Fruit fly (Drosophila melanogaster) whole organism, pupa: ENCODE measurements around the gene ksr.

Experiments
- CG10348 ChIP-seq: fragments of 200-800 bp; sonication (Bioruptor generic); IDR thresholded peaks from 2 replicates; pipeline ENCODE4 v1.3.6; 2022; ENCODE audit warnings: missing biosample characterization, missing genetic modification characterization
- CG12605 ChIP-seq: fragments of 200-800 bp; sonication (Bioruptor generic); IDR thresholded peaks from 2 replicates; pipeline ENCODE4 v1.3.6; 2022; ENCODE audit warnings: missing biosample characterization, missing genetic modification characterization
- CG13204 ChIP-seq: fragments of 200-800 bp; sonication (Bioruptor generic); optimal IDR thresholded peaks from 2 replicates; lab custom pipeline; 2018; ENCODE audit warnings: missing biosample characterization, mild to moderate bottlenecking, missing genetic modification characterization, moderate library complexity
- CG14655 ChIP-seq: fragments of 200-800 bp; sonication (Bioruptor generic); optimal IDR thresholded peaks from 3 replicates; lab custom pipeline; 2017; ENCODE audit warnings: mild to moderate bottlenecking, missing biosample characterization, missing genetic modification reagents, missing genetic modification characterization
- CG15710 ChIP-seq: fragments of 200-800 bp; sonication (Bioruptor generic); optimal IDR thresholded peaks from 2 replicates; lab custom pipeline; 2018; ENCODE audit warnings: missing biosample characterization, mild to moderate bottlenecking, missing genetic modification characterization, moderate library complexity
- CG17806 ChIP-seq: fragments of 200-800 bp; sonication (Bioruptor generic); optimal IDR thresholded peaks from 2 replicates; lab custom pipeline; 2018; ENCODE audit warnings: missing biosample characterization, mild to moderate bottlenecking, missing genetic modification characterization, moderate library complexity
- CG32121 ChIP-seq: fragments of 200-800 bp; sonication (Bioruptor generic); IDR thresholded peaks from 2 replicates; pipeline ENCODE4 v1.3.6; 2022; ENCODE audit warnings: missing biosample characterization, missing genetic modification characterization
- CG34367 ChIP-seq: fragments of 200-800 bp; sonication (Bioruptor generic); optimal IDR thresholded peaks from 2 replicates; lab custom pipeline; 2018; ENCODE audit warnings: missing biosample characterization, mild to moderate bottlenecking, missing genetic modification characterization
- CG4496 ChIP-seq: fragments of 200-800 bp; sonication (Bioruptor generic); IDR thresholded peaks from 3 replicates; pipeline ENCODE4 v1.3.6; 2022; ENCODE audit warnings: missing biosample characterization, missing genetic modification characterization
- CG8159 ChIP-seq: fragments of 200-800 bp; sonication (Bioruptor generic); optimal IDR thresholded peaks from 3 replicates; lab custom pipeline; 2018; ENCODE audit warnings: missing biosample characterization, mild to moderate bottlenecking, missing genetic modification characterization, moderate library complexity
- CG8301 ChIP-seq: fragments of 200-800 bp; sonication (Bioruptor generic); optimal IDR thresholded peaks from 2 replicates; lab custom pipeline; 2018; ENCODE audit warnings: missing biosample characterization, mild to moderate bottlenecking, missing genetic modification characterization
- CG9948 ChIP-seq: fragments of 200-800 bp; sonication (Bioruptor generic); optimal IDR thresholded peaks from 2 replicates; lab custom pipeline; 2018; ENCODE audit warnings: missing biosample characterization, mild to moderate bottlenecking, missing genetic modification characterization, moderate library complexity
- D1 ChIP-seq: fragments of 200-800 bp; sonication (Bioruptor generic); optimal IDR thresholded peaks from 2 replicates; lab custom pipeline; 2018; ENCODE audit warnings: missing biosample characterization, mild to moderate bottlenecking, missing genetic modification characterization, moderate library complexity
- EcR ChIP-seq: fragments of 200-800 bp; sonication (Bioruptor generic); optimal IDR thresholded peaks from 3 replicates; lab custom pipeline; 2019; ENCODE audit warnings: missing biosample characterization, missing genetic modification characterization, mild to moderate bottlenecking, moderate library complexity, missing genetic modification reagents
- Ets98B ChIP-seq: fragments of 200-800 bp; sonication (Bioruptor generic); IDR thresholded peaks from 2 replicates; pipeline ENCODE4 v1.3.6; 2022; ENCODE audit warnings: missing biosample characterization, missing genetic modification characterization
- Pif1A ChIP-seq: fragments of 200-800 bp; sonication (Bioruptor generic); optimal IDR thresholded peaks from 3 replicates; lab custom pipeline; 2016; ENCODE audit warnings: missing biosample characterization, missing genetic modification characterization
- Pif1B ChIP-seq: fragments of 200-800 bp; sonication (Bioruptor generic); optimal IDR thresholded peaks from 3 replicates; lab custom pipeline; 2016; ENCODE audit warnings: missing biosample characterization, missing genetic modification characterization
- Snoo ChIP-seq: fragments of 200-800 bp; sonication (Bioruptor generic); optimal IDR thresholded peaks from 3 replicates; lab custom pipeline; 2017; ENCODE audit warnings: missing biosample characterization, mild to moderate bottlenecking, missing genetic modification characterization, inconsistent platforms
- fd96Ca ChIP-seq: fragments of 200-800 bp; sonication (Bioruptor generic); IDR thresholded peaks from 3 replicates; pipeline ENCODE4 v1.3.6; 2022; ENCODE audit warnings: missing biosample characterization, missing genetic modification characterization
- gl ChIP-seq: fragments of 200-800 bp; sonication (Bioruptor generic); optimal IDR thresholded peaks from 2 replicates; lab custom pipeline; 2018; ENCODE audit warnings: missing biosample characterization, mild to moderate bottlenecking, missing genetic modification characterization
- rn ChIP-seq: fragments of 200-800 bp; sonication (Bioruptor generic); IDR thresholded peaks from 2 replicates; pipeline ENCODE4 v1.3.6; 2022; ENCODE audit warnings: missing biosample characterization, missing genetic modification characterization

ksr gene

dm6 chr3R:5518627-5519026 is 34.9 kb upstream of the ksr start:
- TF ChIP-seq rn (GFP tag; lab: Robert Waterston, UW) (no peak), CG8301 (tag; lab: Kevin White, UChicago) (peak; percentile 61), CG13204 (GFP tag; lab: Kevin White, UChicago) (peak; percentile 47), CG4496 (GFP tag; lab: Robert Waterston, UW) (peak; percentile 64; the same call in 1 of the 3 replicates), Pif1B (GFP tag; lab: Kevin White, UChicago) (peak; percentile 61), Snoo (tag; lab: Kevin White, UChicago) (peak; percentile 75), CG9948 (tag; lab: Kevin White, UChicago) (peak; percentile 58), CG32121 (peak; percentile 57; the same call in 1 of the 2 replicates), gl (tag; lab: Kevin White, UChicago) (peak; percentile 10), D1 (tag; lab: Kevin White, UChicago) (peak; percentile 1), Pif1A (GFP tag; lab: Kevin White, UChicago) (peak; percentile 73), CG17806 (tag; lab: Kevin White, UChicago) (peak; percentile 60), CG12605 (GFP tag; lab: Robert Waterston, UW) (no peak), CG10348 (GFP tag; lab: Robert Waterston, UW) (no peak), CG14655 (GFP tag; lab: Kevin White, UChicago) (peak; percentile 74), Ets98B (GFP tag; lab: Robert Waterston, UW) (peak; percentile 72), fd96Ca (GFP tag; lab: Robert Waterston, UW) (peak; percentile 71; the same call in 2 of the 3 replicates), CG8159 (tag; lab: Kevin White, UChicago) (peak; percentile 65), CG34367 (peak; percentile 34), EcR (GFP tag; lab: Kevin White, UChicago) (no peak), CG15710 (tag; lab: Kevin White, UChicago) (peak; percentile 52)
- TF ChIP-seq, all 21 proteins: peak for 17

- peak; percentile 76 for TF ChIP-seq EcR (GFP tag; lab: Kevin White, UChicago)
- no peak for TF ChIP-seq CG14655 (GFP tag; lab: Kevin White, UChicago)
- TF ChIP-seq, all 21 proteins: peak for 1
These were observed 34.1 kb upstream of the ksr start for dm6 chr3R:5517876-5518211.

dm6 chr3R:5517002-5517875 is 33.5 kb upstream of the ksr start, which contains the start of gene Itpr:
TSS of gene Itpr (plus strand) at chr3R:5517117.
- TF ChIP-seq CG8301 (tag; lab: Kevin White, UChicago) = no peak
- no peak for TF ChIP-seq CG8159 (tag; lab: Kevin White, UChicago)
- TF ChIP-seq EcR (GFP tag; lab: Kevin White, UChicago) = peak; percentile 7
- TF ChIP-seq CG10348 (GFP tag; lab: Robert Waterston, UW) = no peak
- no peak for TF ChIP-seq CG34367
- peak; percentile 44; the same call in 1 of the 2 replicates for TF ChIP-seq CG32121
- TF ChIP-seq Ets98B (GFP tag; lab: Robert Waterston, UW) = peak; percentile 28; the same call in 1 of the 2 replicates
- TF ChIP-seq fd96Ca (GFP tag; lab: Robert Waterston, UW) = peak; percentile 32; the same call in 1 of the 3 replicates
- peak; percentile 49; the same call in 2 of the 3 replicates for TF ChIP-seq CG4496 (GFP tag; lab: Robert Waterston, UW)
- peak; percentile 94 for TF ChIP-seq CG13204 (GFP tag; lab: Kevin White, UChicago)
- TF ChIP-seq, all 21 proteins: peak for 6

- TF ChIP-seq CG4496 (GFP tag; lab: Robert Waterston, UW) = no peak
These were observed 32.9 kb upstream of the ksr start for dm6 chr3R:5516582-5517001.

dm6 chr3R:5514759-5515158 is 31.1 kb upstream of the ksr start:
- no peak for TF ChIP-seq Pif1B (GFP tag; lab: Kevin White, UChicago)
- no peak for TF ChIP-seq CG4496 (GFP tag; lab: Robert Waterston, UW)
- no peak for TF ChIP-seq rn (GFP tag; lab: Robert Waterston, UW)
- TF ChIP-seq CG9948 (tag; lab: Kevin White, UChicago) = no peak
- TF ChIP-seq EcR (GFP tag; lab: Kevin White, UChicago) = no peak
- TF ChIP-seq Pif1A (GFP tag; lab: Kevin White, UChicago) = no peak
- no peak for TF ChIP-seq CG14655 (GFP tag; lab: Kevin White, UChicago)
- no peak for TF ChIP-seq CG13204 (GFP tag; lab: Kevin White, UChicago)
- TF ChIP-seq Ets98B (GFP tag; lab: Robert Waterston, UW) = no peak
- no peak for TF ChIP-seq CG17806 (tag; lab: Kevin White, UChicago)
- no peak for TF ChIP-seq fd96Ca (GFP tag; lab: Robert Waterston, UW)
- TF ChIP-seq CG15710 (tag; lab: Kevin White, UChicago) = no peak
- no peak for TF ChIP-seq CG10348 (GFP tag; lab: Robert Waterston, UW)

- TF ChIP-seq D1 (tag; lab: Kevin White, UChicago) (no peak), gl (tag; lab: Kevin White, UChicago) (no peak), CG13204 (GFP tag; lab: Kevin White, UChicago) (no peak), CG17806 (tag; lab: Kevin White, UChicago) (no peak), CG12605 (GFP tag; lab: Robert Waterston, UW) (no peak), CG34367 (no peak), fd96Ca (GFP tag; lab: Robert Waterston, UW) (no peak), rn (GFP tag; lab: Robert Waterston, UW) (no peak), CG8159 (tag; lab: Kevin White, UChicago) (no peak), CG4496 (GFP tag; lab: Robert Waterston, UW) (no peak), CG15710 (tag; lab: Kevin White, UChicago) (no peak), CG14655 (GFP tag; lab: Kevin White, UChicago) (no peak)
These were observed 20.2 kb upstream of the ksr start for dm6 chr3R:5503789-5504387.
